Worm (Caenorhabditis elegans) whole organism, L2 larva: ENCODE data around the gene his-41.

Source experiments
- Y55F3AM.14 ChIP-seq: fragments of 200-800 bp; sonication (Bioruptor generic); optimal IDR thresholded peaks from 2 replicates; lab custom pipeline; 2018; ENCODE audit warnings: mild to moderate bottlenecking, missing genetic modification characterization, missing compliant biosample characterization
- alr-1 ChIP-seq: fragments of 150-350 bp; optimal IDR thresholded peaks from 2 replicates; lab custom pipeline; 2014; ENCODE audit warnings: missing biosample characterization, missing genetic modification characterization
- aly-2 ChIP-seq: fragments of 150-350 bp; optimal IDR thresholded peaks from 2 replicates; lab custom pipeline; 2014; ENCODE audit warnings: missing biosample characterization, missing genetic modification characterization
- ama-1 ChIP-seq: fragments of 150-350 bp; optimal IDR thresholded peaks from 2 replicates; lab custom pipeline; 2018; ENCODE audit warnings: inconsistent platforms
- blmp-1 ChIP-seq: sonication (generic microtip); optimal IDR thresholded peaks from 2 replicates; lab custom pipeline; 2017; ENCODE audit warnings: missing genetic modification characterization, mild to moderate bottlenecking, missing compliant biosample characterization, antibody characterized with exemption, moderate library complexity; ENCODE audit not compliant: insufficient read depth
- ceh-16 ChIP-seq: fragments of 150-350 bp; optimal IDR thresholded peaks from 2 replicates; lab custom pipeline; 2014; ENCODE audit warnings: missing biosample characterization, missing genetic modification characterization
- crh-2 ChIP-seq: sonication (generic microtip); optimal IDR thresholded peaks from 2 replicates; lab custom pipeline; 2017; ENCODE audit warnings: missing biosample characterization, missing genetic modification characterization
- dmd-4 ChIP-seq: sonication (generic microtip); optimal IDR thresholded peaks from 2 replicates; lab custom pipeline; 2017; ENCODE audit warnings: missing biosample characterization, missing genetic modification characterization
- elt-1 ChIP-seq: fragments of 150-350 bp; optimal IDR thresholded peaks from 2 replicates; lab custom pipeline; 2014; ENCODE audit warnings: missing biosample characterization, missing genetic modification characterization
- elt-3 ChIP-seq: sonication (generic microtip); optimal IDR thresholded peaks from 2 replicates; lab custom pipeline; 2017; ENCODE audit warnings: missing biosample characterization, missing genetic modification characterization
- fos-1 ChIP-seq: fragments of 150-350 bp; optimal IDR thresholded peaks from 2 replicates; lab custom pipeline; 2014; ENCODE audit warnings: missing biosample characterization, missing genetic modification characterization
- gmeb-1 ChIP-seq: fragments of 150-350 bp; optimal IDR thresholded peaks from 2 replicates; lab custom pipeline; 2014; ENCODE audit warnings: missing biosample characterization, missing genetic modification characterization
- lin-11 ChIP-seq: fragments of 150-350 bp; sonication (generic microtip); optimal IDR thresholded peaks from 2 replicates; lab custom pipeline; 2014; ENCODE audit warnings: missing biosample characterization, missing genetic modification characterization, inconsistent platforms, mixed read lengths
- lin-13 ChIP-seq: fragments of 150-350 bp; optimal IDR thresholded peaks from 2 replicates; lab custom pipeline; 2014; ENCODE audit warnings: missing biosample characterization, missing genetic modification reagents, missing genetic modification characterization
- lin-39 ChIP-seq: fragments of 150-350 bp; optimal IDR thresholded peaks from 2 replicates; lab custom pipeline; 2014; ENCODE audit warnings: missing biosample characterization, missing genetic modification reagents, missing genetic modification characterization
- lsy-2 ChIP-seq, 2 experiments: fragments of 150-350 bp in 1 of 2; sonication (generic microtip) in 1 of 2; optimal IDR thresholded peaks; 2 replicates each; lab custom pipeline; 2014 to 2017; ENCODE audit warnings: missing biosample characterization in 2 of 2, missing genetic modification characterization in 2 of 2
- mbf-1 ChIP-seq: sonication (generic microtip); optimal IDR thresholded peaks from 2 replicates; lab custom pipeline; 2017; ENCODE audit warnings: missing biosample characterization, missing genetic modification characterization
- nhr-11 ChIP-seq: fragments of 150-350 bp; optimal IDR thresholded peaks from 2 replicates; lab custom pipeline; 2014; ENCODE audit warnings: missing biosample characterization, missing genetic modification characterization
- nhr-12 ChIP-seq: fragments of 150-350 bp; optimal IDR thresholded peaks from 2 replicates; lab custom pipeline; 2014; ENCODE audit warnings: missing biosample characterization, missing genetic modification characterization
- nhr-129 ChIP-seq: fragments of 150-350 bp; optimal IDR thresholded peaks from 2 replicates; lab custom pipeline; 2014; ENCODE audit warnings: missing biosample characterization, missing genetic modification characterization
- nhr-21 ChIP-seq: fragments of 150-350 bp; optimal IDR thresholded peaks from 2 replicates; lab custom pipeline; 2014; ENCODE audit warnings: missing biosample characterization, missing genetic modification characterization
- nhr-23 ChIP-seq: fragments of 150-350 bp; optimal IDR thresholded peaks from 2 replicates; lab custom pipeline; 2014; ENCODE audit warnings: missing biosample characterization, missing genetic modification reagents, missing genetic modification characterization
- nhr-25 ChIP-seq: fragments of 150-350 bp; sonication (generic microtip); optimal IDR thresholded peaks from 3 replicates; lab custom pipeline; 2014; ENCODE audit warnings: missing biosample characterization, missing genetic modification characterization
- nhr-6 ChIP-seq: fragments of 150-350 bp; optimal IDR thresholded peaks from 2 replicates; lab custom pipeline; 2014; ENCODE audit warnings: missing biosample characterization, missing genetic modification characterization
- nhr-77 ChIP-seq: fragments of 150-350 bp; optimal IDR thresholded peaks from 2 replicates; lab custom pipeline; 2014; ENCODE audit warnings: missing biosample characterization, missing genetic modification characterization
- peb-1 ChIP-seq: fragments of 150-350 bp; optimal IDR thresholded peaks from 2 replicates; lab custom pipeline; 2014; ENCODE audit warnings: missing biosample characterization, missing genetic modification characterization
- sem-4 ChIP-seq: fragments of 150-350 bp; optimal IDR thresholded peaks from 2 replicates; lab custom pipeline; 2014; ENCODE audit warnings: missing biosample characterization, missing genetic modification reagents, missing genetic modification characterization
- sma-3 ChIP-seq: sonication (generic microtip); optimal IDR thresholded peaks from 2 replicates; lab custom pipeline; 2016; ENCODE audit warnings: missing genetic modification reagents, missing genetic modification characterization, missing compliant biosample characterization
- sma-9 ChIP-seq, 2 experiments: fragments of 150-350 bp in 1 of 2; sonication (generic microtip) in 1 of 2; optimal IDR thresholded peaks; 2 replicates each; lab custom pipeline; 2014 to 2016; ENCODE audit warnings: missing genetic modification characterization in 2 of 2, mild to moderate bottlenecking in 1 of 2, missing biosample characterization in 1 of 2, missing compliant biosample characterization in 1 of 2, missing genetic modification reagents in 1 of 2, moderate library complexity in 1 of 2
- unc-39 ChIP-seq: fragments of 150-350 bp; optimal IDR thresholded peaks from 2 replicates; lab custom pipeline; 2014; ENCODE audit warnings: missing biosample characterization, missing genetic modification characterization
- unc-55 ChIP-seq: fragments of 150-350 bp; sonication (generic microtip); optimal IDR thresholded peaks from 3 replicates; lab custom pipeline; 2014; ENCODE audit warnings: missing biosample characterization, missing genetic modification reagents, missing genetic modification characterization
- zag-1 ChIP-seq: fragments of 150-350 bp; optimal IDR thresholded peaks from 2 replicates; lab custom pipeline; 2014; ENCODE audit warnings: missing biosample characterization, missing genetic modification characterization
- ztf-1 ChIP-seq: fragments of 200-800 bp; sonication (Bioruptor generic); conservative IDR thresholded peaks from 2 replicates; pipeline ENCODE4 v1.3.6; 2022; ENCODE audit warnings: missing genetic modification characterization, missing compliant biosample characterization
- ztf-4 ChIP-seq: fragments of 150-350 bp; optimal IDR thresholded peaks from 2 replicates; lab custom pipeline; 2014; ENCODE audit warnings: missing biosample characterization, missing genetic modification characterization

his-41 gene

ce11 chrV:9583323-9583644 is 37.9 kb downstream of the his-41 start, which contains the start of gene K09G1.1:
TSS of gene K09G1.1 (plus strand) at chrV:9583545.
- no peak for TF ChIP-seq nhr-12
- TF ChIP-seq nhr-6 = no peak
- TF ChIP-seq nhr-25 (tag; lab: Kevin White, UChicago) = no peak
- no peak for TF ChIP-seq ceh-16 (tag; lab: Kevin White, UChicago)
- TF ChIP-seq zag-1 = no peak
- no peak for TF ChIP-seq lin-11 (tag; lab: Kevin White, UChicago)
- TF ChIP-seq blmp-1 = no peak
- TF ChIP-seq mbf-1 (tag; lab: Kevin White, UChicago) = no peak
- TF ChIP-seq gmeb-1 = no peak
- no peak for TF ChIP-seq elt-3 (tag; lab: Kevin White, UChicago)
- no peak for TF ChIP-seq fos-1
- TF ChIP-seq nhr-11 (tag; lab: Kevin White, UChicago) = no peak
- TF ChIP-seq ztf-4 = no peak
- no peak for TF ChIP-seq aly-2 (tag; lab: Kevin White, UChicago)
- no peak for TF ChIP-seq sma-9 (GFP tag; optimal IDR thresholded peaks at IDR 0.05; lab: Kevin White, UChicago)
- no peak for TF ChIP-seq sma-9 (tag; optimal IDR thresholded peaks at IDR 0.05; lab: Kevin White, UChicago)
- no peak for TF ChIP-seq unc-55 (GFP tag; lab: Kevin White, UChicago)
- TF ChIP-seq nhr-77 (tag; lab: Kevin White, UChicago) = no peak

ce11 chrV:9584263-9584662 is 38.9 kb downstream of the his-41 start:
- peak; percentile 67 for TF ChIP-seq crh-2 (tag; lab: Kevin White, UChicago)
- TF ChIP-seq nhr-129 (tag; lab: Kevin White, UChicago) = no peak

- no peak for TF ChIP-seq Y55F3AM.14 (GFP tag; lab: Kevin White, UChicago)
- TF ChIP-seq nhr-77 (tag; lab: Kevin White, UChicago) = no peak
- TF ChIP-seq nhr-25 (tag; lab: Kevin White, UChicago) = peak; percentile 14
- no peak for TF ChIP-seq dmd-4
- no peak for TF ChIP-seq aly-2 (tag; lab: Kevin White, UChicago)
- no peak for TF ChIP-seq lin-39 (tag; lab: Kevin White, UChicago)
- TF ChIP-seq nhr-23 = no peak
- TF ChIP-seq mbf-1 (tag; lab: Kevin White, UChicago) = no peak
- TF ChIP-seq sem-4 (tag; lab: Kevin White, UChicago) = no peak
- TF ChIP-seq, all 48 proteins: peak for 1
Observed at ce11 chrV:9587619-9588018, 42.3 kb downstream of the his-41 start.

- TF ChIP-seq ceh-16 (tag; lab: Kevin White, UChicago) (no peak), nhr-21 (peak; percentile 20), lin-39 (tag; lab: Kevin White, UChicago) (no peak), sma-9 (GFP tag; optimal IDR thresholded peaks at IDR 0.05; lab: Kevin White, UChicago) (peak; percentile 49), sma-9 (tag; optimal IDR thresholded peaks at IDR 0.05; lab: Kevin White, UChicago) (no peak), fos-1 (peak; percentile 18), sma-3 (GFP tag; lab: Kevin White, UChicago) (peak; percentile 24)
Observed at ce11 chrV:9588574-9588973, 43.2 kb downstream of the his-41 start.

ce11 chrV:9590317-9590716 is 45.0 kb downstream of the his-41 start, which contains the start of gene K09G1.2:
TSS of gene K09G1.2 (plus strand) at chrV:9590617.
- TF ChIP-seq elt-3 (tag; lab: Kevin White, UChicago) = no peak
- TF ChIP-seq blmp-1 = no peak
- TF ChIP-seq ama-1 (lab: Kevin White, UChicago) = no peak
- no peak for TF ChIP-seq ztf-1 (GFP tag; lab: Robert Waterston, UW)
- no peak for TF ChIP-seq unc-39 (tag; lab: Kevin White, UChicago)
- no peak for TF ChIP-seq alr-1 (tag; lab: Kevin White, UChicago)
- TF ChIP-seq sma-9 (GFP tag; optimal IDR thresholded peaks at IDR 0.05; lab: Kevin White, UChicago) = no peak
- TF ChIP-seq sma-9 (tag; optimal IDR thresholded peaks at IDR 0.05; lab: Kevin White, UChicago) = no peak
- no peak for TF ChIP-seq mbf-1 (tag; lab: Kevin White, UChicago)
- no peak for TF ChIP-seq lsy-2 (tag; optimal IDR thresholded peaks at IDR 0.05; lab: Kevin White, UChicago)
- TF ChIP-seq elt-1 (tag; lab: Kevin White, UChicago) = no peak
- TF ChIP-seq peb-1 (tag; lab: Kevin White, UChicago) = no peak
- no peak for TF ChIP-seq lin-13 (GFP tag; lab: Kevin White, UChicago)
- TF ChIP-seq nhr-11 (tag; lab: Kevin White, UChicago) = no peak
